Worm (Caenorhabditis elegans): ENCODE results near the gene rho-1.
"Not testable (repeated sequence)": the region's sequence is repeated elsewhere in the genome, so short reads cannot be mapped to it uniquely, and the experiment has no call there.

The rho-1 gene

DNA sequence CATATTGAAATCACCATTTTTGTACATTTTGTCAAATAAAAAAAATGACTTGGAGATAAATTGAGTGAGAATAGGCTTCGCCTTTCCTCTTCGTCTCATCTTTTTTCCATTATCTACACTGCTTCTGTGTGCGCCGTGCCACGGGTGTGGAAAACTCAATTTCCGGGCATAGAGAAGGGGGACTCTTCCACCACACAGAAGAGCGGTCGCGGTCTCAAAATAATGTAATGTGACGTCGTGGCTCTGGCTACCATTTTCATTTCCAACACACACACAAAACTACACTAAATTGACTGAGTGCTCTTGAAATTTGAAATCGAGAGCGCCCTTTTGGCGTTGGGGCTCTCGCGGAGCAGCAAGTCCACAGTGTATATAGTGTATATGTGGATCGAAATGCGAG, 5.2 kb upstream of the rho-1 start:
- TF ChIP-seq W03F9.2 (tag; optimal IDR thresholded peaks at IDR 0.05): no peak
- TF ChIP-seq him-1 (tag; optimal IDR thresholded peaks at IDR 0.05): no peak
- no peak for TF ChIP-seq dao-5 (tag; optimal IDR thresholded peaks at IDR 0.05)

ce11 chrIV:16492937-16493336, 4.1 kb upstream of the rho-1 start:
- TF ChIP-seq W03F9.2 (tag; optimal IDR thresholded peaks at IDR 0.05): no peak
- TF ChIP-seq him-1 (tag; optimal IDR thresholded peaks at IDR 0.05): no peak
- no peak for TF ChIP-seq dao-5 (tag; optimal IDR thresholded peaks at IDR 0.05)

DNA sequence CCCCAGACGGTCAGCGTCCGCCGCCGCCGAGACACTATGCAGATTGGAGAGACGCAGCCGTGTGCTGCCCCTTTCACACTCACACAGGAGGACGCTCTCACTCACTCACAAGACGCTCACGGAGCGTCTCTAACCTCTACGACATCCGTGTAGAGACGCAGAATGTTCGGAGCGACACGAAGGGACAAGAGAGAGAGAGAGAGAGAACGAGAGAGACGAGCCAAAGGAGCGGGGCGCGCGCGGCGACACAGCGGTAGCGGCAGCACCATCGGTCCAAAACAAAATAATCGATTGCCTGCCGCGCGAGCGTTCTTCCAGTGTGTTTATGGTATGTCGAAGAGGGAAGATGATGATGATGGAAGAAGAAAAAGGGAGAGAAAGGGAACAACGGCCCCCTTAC, 3.5 kb upstream of the rho-1 start:
- TF ChIP-seq W03F9.2 (tag; optimal IDR thresholded peaks at IDR 0.05) (peak; percentile 43), him-1 (tag; optimal IDR thresholded peaks at IDR 0.05) (peak; percentile 49), dao-5 (tag; optimal IDR thresholded peaks at IDR 0.05) (peak; percentile 12)

ce11 chrIV:16491411-16492036, 2.7 kb upstream of the rho-1 start:
- TF ChIP-seq W03F9.2 (tag; optimal IDR thresholded peaks at IDR 0.05) (no peak), him-1 (tag; optimal IDR thresholded peaks at IDR 0.05) (peak; percentile 89)

- no peak for TF ChIP-seq dao-5 (tag; optimal IDR thresholded peaks at IDR 0.05)
- TF ChIP-seq him-1 (tag; optimal IDR thresholded peaks at IDR 0.05): no peak
- TF ChIP-seq W03F9.2 (tag; optimal IDR thresholded peaks at IDR 0.05): peak; percentile 31
Measured at ce11 chrIV:16489958-16490357, 1.1 kb upstream of the rho-1 start.

- no peak for TF ChIP-seq dao-5 (tag; optimal IDR thresholded peaks at IDR 0.05)
- TF ChIP-seq W03F9.2 (tag; optimal IDR thresholded peaks at IDR 0.05): no peak
- no peak for TF ChIP-seq him-1 (tag; optimal IDR thresholded peaks at IDR 0.05)
Measured at ce11 chrIV:16483273-16484204, 5.3 kb downstream of the rho-1 start.

- no peak for TF ChIP-seq W03F9.2 (tag; optimal IDR thresholded peaks at IDR 0.05)
- TF ChIP-seq dao-5 (tag; optimal IDR thresholded peaks at IDR 0.05): no peak
- no peak for TF ChIP-seq him-1 (tag; optimal IDR thresholded peaks at IDR 0.05)
Measured at ce11 chrIV:16482790-16483189, 6.0 kb downstream of the rho-1 start.

DNA sequence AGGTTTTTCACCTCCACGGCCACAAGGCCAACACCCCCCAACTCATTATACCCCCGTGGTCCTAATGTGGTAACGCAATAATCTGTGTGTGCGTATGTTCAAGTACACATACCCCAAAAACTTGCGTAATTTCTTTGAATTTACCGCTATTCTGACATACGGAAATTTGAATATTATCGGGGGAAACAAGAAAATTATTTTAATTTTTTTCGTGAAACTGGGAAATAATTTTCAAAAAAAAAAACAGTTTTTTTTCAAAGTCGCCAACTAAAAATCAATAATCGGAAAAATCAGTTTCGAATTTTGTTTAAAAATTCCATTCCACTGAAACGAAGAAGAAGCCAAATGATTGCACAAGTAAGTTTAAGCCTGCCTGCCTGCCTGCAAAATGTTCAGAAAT, 7.9 kb downstream of the rho-1 start, which contains the start of gene Y51H4A.938:
TSS of gene Y51H4A.938 (plus strand) at position 301 of the 400 bp plus-strand sequence.
- TF ChIP-seq him-1, dao-5, W03F9.2 (tag; optimal IDR thresholded peaks at IDR 0.05): not testable (repeated sequence)

- no peak for TF ChIP-seq W03F9.2 (tag; optimal IDR thresholded peaks at IDR 0.05)
- TF ChIP-seq dao-5 (tag; optimal IDR thresholded peaks at IDR 0.05): no peak
- no peak for TF ChIP-seq him-1 (tag; optimal IDR thresholded peaks at IDR 0.05)
Measured at ce11 chrIV:16477169-16477568, 11.7 kb downstream of the rho-1 start, which contains the start of gene Y51H4A.1. Gene Y51H4A.1, minus strand, starts transcription at chrIV:16477295.

DNA sequence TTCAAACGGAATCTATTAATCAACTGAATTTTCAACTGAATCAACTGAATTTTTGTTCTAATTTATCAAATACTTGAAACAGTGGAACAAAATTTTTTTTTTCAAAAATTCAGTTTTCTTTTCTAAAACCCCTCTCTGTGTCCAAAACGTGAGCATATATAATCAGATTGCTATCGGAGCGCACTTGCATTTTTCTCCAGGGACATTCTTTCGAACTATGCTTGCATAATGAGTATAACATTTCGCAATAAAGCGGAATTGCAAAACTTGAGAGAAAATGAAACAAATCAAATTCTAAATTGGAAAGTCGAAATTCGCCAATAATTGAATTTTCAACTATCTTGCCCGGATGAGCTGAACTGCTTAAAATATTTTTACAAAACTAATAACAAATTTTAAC, 12.7 kb downstream of the rho-1 start:
- no peak for TF ChIP-seq W03F9.2 (tag; optimal IDR thresholded peaks at IDR 0.05)
- no peak for TF ChIP-seq dao-5 (tag; optimal IDR thresholded peaks at IDR 0.05)
- TF ChIP-seq him-1 (tag; optimal IDR thresholded peaks at IDR 0.05): no peak

DNA sequence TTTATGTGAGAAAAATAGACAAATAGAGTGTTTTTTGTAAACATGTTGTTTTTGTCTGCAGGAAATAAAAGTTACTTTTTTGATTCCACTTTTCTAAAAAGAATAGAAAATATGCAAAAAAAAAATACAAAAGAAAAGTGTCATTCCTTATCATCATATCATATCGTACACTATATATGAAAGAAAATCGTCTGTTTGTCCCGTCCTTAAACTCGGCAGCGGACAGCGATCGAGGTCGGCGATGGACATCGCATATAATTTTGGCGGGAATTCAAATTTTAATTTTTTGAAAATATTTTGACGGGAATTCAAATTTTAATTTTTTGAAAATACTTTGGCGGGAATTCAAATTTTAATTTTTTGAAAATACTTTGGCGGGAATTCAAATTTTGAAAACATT, 17.3 kb downstream of the rho-1 start:
- TF ChIP-seq dao-5 (tag; optimal IDR thresholded peaks at IDR 0.05) (no peak), W03F9.2 (tag; optimal IDR thresholded peaks at IDR 0.05) (no peak), him-1 (tag; optimal IDR thresholded peaks at IDR 0.05) (no peak)

DNA sequence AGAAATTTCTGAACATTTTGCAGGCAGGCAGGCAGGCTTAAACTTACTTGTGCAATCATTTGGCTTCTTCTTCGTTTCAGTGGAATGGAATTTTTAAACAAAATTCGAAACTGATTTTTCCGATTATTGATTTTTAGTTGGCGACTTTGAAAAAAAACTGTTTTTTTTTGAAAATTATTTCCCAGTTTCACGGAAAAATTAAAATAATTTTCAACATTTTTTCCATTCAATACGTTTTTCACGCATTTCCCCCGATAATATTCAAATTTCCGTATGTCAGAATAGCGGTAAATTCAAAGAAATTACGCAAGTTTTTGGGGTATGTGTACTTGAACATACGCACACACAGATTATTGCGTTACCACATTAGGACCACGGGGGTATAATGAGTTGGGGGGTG, 17.9 kb downstream of the rho-1 start, which contains the start of gene VY10G11R.1:
TSS of gene VY10G11R.1 (minus strand) at position 101 of the 400 bp plus-strand sequence.
- not testable (repeated sequence) for TF ChIP-seq him-1, W03F9.2, dao-5 (tag; optimal IDR thresholded peaks at IDR 0.05)

ce11 chrIV:16446664-16447063, 42.2 kb downstream of the rho-1 start:
- TF ChIP-seq W03F9.2 (tag; optimal IDR thresholded peaks at IDR 0.05) (no peak), him-1 (tag; optimal IDR thresholded peaks at IDR 0.05) (no peak), dao-5 (tag; optimal IDR thresholded peaks at IDR 0.05) (no peak)

DNA sequence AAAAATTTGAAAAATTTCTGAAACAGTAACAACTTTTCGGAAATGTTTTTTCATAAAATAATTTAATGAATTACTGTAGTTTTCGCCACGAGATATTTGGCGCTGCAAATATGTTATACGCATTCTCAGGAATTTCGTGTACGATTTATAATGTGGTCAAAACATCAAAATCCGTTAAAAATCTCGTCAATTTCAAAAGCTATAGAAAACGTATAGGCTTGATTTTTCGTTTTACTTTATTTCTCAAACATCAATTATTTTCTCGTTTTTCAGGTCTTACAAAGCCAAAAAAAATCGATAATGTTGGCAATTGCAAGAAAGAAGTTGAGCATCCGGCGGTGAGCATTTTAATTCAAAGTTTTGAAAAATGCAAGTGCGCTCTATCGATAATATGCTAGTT, 45.9 kb downstream of the rho-1 start, which contains the start of gene dlc-4:
TSS of gene dlc-4 (plus strand) at position 301 of the 400 bp plus-strand sequence.
- TF ChIP-seq him-1 (tag; optimal IDR thresholded peaks at IDR 0.05) (no peak), dao-5 (tag; optimal IDR thresholded peaks at IDR 0.05) (no peak)

All from whole organism, L4/young adult.